Fruit fly (Drosophila melanogaster) whole organism, embryonic: ENCODE results near the gene Bfc.
A peak's percentile ranks its signal among the peaks of the same experiment; 100 is the strongest.

Experiments
- Adf1 ChIP-seq: fragments of 200-800 bp; sonication (Bioruptor generic); IDR thresholded peaks from 2 replicates; pipeline ENCODE4 v1.3.6; 2022; ENCODE audit warnings: missing biosample characterization, missing genetic modification characterization
- Atf3 ChIP-seq: fragments of 200-800 bp; sonication (Bioruptor generic); optimal IDR thresholded peaks from 3 replicates; lab custom pipeline; 2016; ENCODE audit warnings: missing biosample characterization, missing genetic modification characterization
- Bteb2 ChIP-seq: fragments of 200-800 bp; sonication (Bioruptor generic); optimal IDR thresholded peaks from 2 replicates; lab custom pipeline; 2016; ENCODE audit warnings: missing biosample characterization, missing genetic modification characterization
- CG10366 ChIP-seq: fragments of 200-800 bp; sonication (Bioruptor generic); IDR thresholded peaks from 2 replicates; pipeline ENCODE4 v1.3.6; 2022; ENCODE audit warnings: missing biosample characterization, missing genetic modification characterization
- CG11247 ChIP-seq: fragments of 200-800 bp; sonication (Bioruptor generic); IDR thresholded peaks from 2 replicates; pipeline ENCODE4 v1.3.6; 2022; ENCODE audit warnings: missing biosample characterization, missing genetic modification characterization
- CG11456 ChIP-seq: fragments of 200-800 bp; sonication (Bioruptor generic); IDR thresholded peaks from 3 replicates; pipeline ENCODE4 v1.3.6; 2022; ENCODE audit warnings: missing biosample characterization, missing genetic modification characterization
- CG12391 ChIP-seq: fragments of 200-800 bp; sonication (Bioruptor generic); optimal IDR thresholded peaks from 3 replicates; lab custom pipeline; 2018; ENCODE audit warnings: missing biosample characterization, mild to moderate bottlenecking, missing genetic modification characterization, moderate library complexity
- CG12744 ChIP-seq: fragments of 200-800 bp; sonication (Bioruptor generic); optimal IDR thresholded peaks from 2 replicates; lab custom pipeline; 2016; ENCODE audit warnings: missing biosample characterization, missing genetic modification characterization
- CG12769 ChIP-seq: fragments of 200-800 bp; sonication (Bioruptor generic); optimal IDR thresholded peaks from 2 replicates; lab custom pipeline; 2019; ENCODE audit warnings: missing biosample characterization, mild to moderate bottlenecking, missing genetic modification characterization, moderate library complexity
- CG15011 ChIP-seq: fragments of 200-800 bp; sonication (Bioruptor generic); optimal IDR thresholded peaks from 3 replicates; lab custom pipeline; 2018; ENCODE audit warnings: missing biosample characterization, mild to moderate bottlenecking, missing genetic modification characterization
- CG6175 ChIP-seq: fragments of 200-800 bp; sonication (Bioruptor generic); IDR thresholded peaks from 3 replicates; pipeline ENCODE4 v1.3.6; 2022; ENCODE audit warnings: missing biosample characterization, missing genetic modification characterization
- CG6765 ChIP-seq: fragments of 200-800 bp; sonication (Bioruptor generic); optimal IDR thresholded peaks from 3 replicates; lab custom pipeline; 2017; ENCODE audit warnings: missing biosample characterization, mild to moderate bottlenecking, missing genetic modification characterization
- CG8290 ChIP-seq, 3 experiments: fragments of 200-800 bp; sonication (Bioruptor generic); optimal IDR thresholded peaks; 2 replicates each; lab custom pipeline; 2016 to 2019; ENCODE audit warnings: missing biosample characterization in 3 of 3, missing genetic modification characterization in 3 of 3, mild to moderate bottlenecking in 2 of 3, moderate library complexity in 1 of 3
- Dp ChIP-seq: fragments of 200-800 bp; sonication (Bioruptor generic); optimal IDR thresholded peaks from 2 replicates; lab custom pipeline; 2018; ENCODE audit warnings: missing biosample characterization, mild to moderate bottlenecking, missing genetic modification characterization, moderate library complexity
- ERR ChIP-seq: fragments of 200-800 bp; sonication (Bioruptor generic); optimal IDR thresholded peaks from 2 replicates; lab custom pipeline; 2016; ENCODE audit warnings: missing biosample characterization, missing genetic modification characterization
- Fer3 ChIP-seq: fragments of 200-800 bp; sonication (Bioruptor generic); optimal IDR thresholded peaks from 2 replicates; lab custom pipeline; 2018; ENCODE audit warnings: missing biosample characterization, mild to moderate bottlenecking, missing genetic modification characterization, moderate library complexity
- HLH3B ChIP-seq: fragments of 200-800 bp; sonication (Bioruptor generic); IDR thresholded peaks from 2 replicates; pipeline ENCODE4 v1.3.6; 2022; ENCODE audit warnings: missing biosample characterization, missing genetic modification characterization
- Hand ChIP-seq: fragments of 200-800 bp; sonication (Bioruptor generic); optimal IDR thresholded peaks from 2 replicates; lab custom pipeline; 2017; ENCODE audit warnings: mild to moderate bottlenecking, missing biosample characterization, missing genetic modification reagents, missing genetic modification characterization
- Med ChIP-seq: fragments of 200-800 bp; sonication (Bioruptor generic); peaks from one replicate; lab custom pipeline; 2016; ENCODE audit warnings: missing biosample characterization, missing genetic modification characterization, mild to moderate bottlenecking, inconsistent platforms, moderate library complexity
- Nf-YB ChIP-seq: fragments of 200-800 bp; sonication (Bioruptor generic); optimal IDR thresholded peaks from 3 replicates; lab custom pipeline; 2019; ENCODE audit warnings: missing biosample characterization, mild to moderate bottlenecking, missing genetic modification characterization, moderate library complexity
- Sox102F ChIP-seq: fragments of 200-800 bp; sonication (Bioruptor generic); optimal IDR thresholded peaks from 2 replicates; lab custom pipeline; 2018; ENCODE audit warnings: missing biosample characterization, mild to moderate bottlenecking, missing genetic modification characterization, moderate library complexity
- Spps ChIP-seq: fragments of 200-800 bp; sonication (Bioruptor generic); optimal IDR thresholded peaks from 2 replicates; lab custom pipeline; 2018; ENCODE audit warnings: missing biosample characterization, mild to moderate bottlenecking, missing genetic modification characterization
- Ssrp ChIP-seq: fragments of 200-800 bp; sonication (Bioruptor generic); optimal IDR thresholded peaks from 2 replicates; lab custom pipeline; 2018; ENCODE audit warnings: missing biosample characterization, mild to moderate bottlenecking, missing genetic modification characterization, moderate library complexity
- Trl ChIP-seq, 3 experiments: fragments of >200 bp in 2 of 3; fragments of 200-800 bp in 1 of 3; sonication (Bioruptor generic) in 1 of 3; optimal IDR thresholded peaks; 2 replicates in 1 of 3; 3 replicates in 2 of 3; lab custom pipeline; 2016 to 2017; ENCODE audit warnings: missing biosample characterization in 1 of 3, missing genetic modification characterization in 1 of 3
- abd-A ChIP-seq: fragments of 200-800 bp; sonication (Bioruptor generic); optimal IDR thresholded peaks from 3 replicates; lab custom pipeline; 2019; ENCODE audit warnings: missing biosample characterization, mild to moderate bottlenecking, missing genetic modification characterization, moderate library complexity
- ase ChIP-seq: fragments of 200-800 bp; sonication (Bioruptor generic); IDR thresholded peaks from 3 replicates; pipeline ENCODE4 v1.3.6; 2022; ENCODE audit warnings: missing biosample characterization, missing genetic modification characterization
- btn ChIP-seq: fragments of 200-800 bp; sonication (Bioruptor generic); optimal IDR thresholded peaks from 2 replicates; lab custom pipeline; 2016; ENCODE audit warnings: missing biosample characterization, missing genetic modification characterization
- caup ChIP-seq: fragments of 200-800 bp; sonication (Bioruptor generic); optimal IDR thresholded peaks from 3 replicates; lab custom pipeline; 2017; ENCODE audit warnings: missing biosample characterization, mild to moderate bottlenecking, missing genetic modification characterization, moderate library complexity; ENCODE audit not compliant: severe bottlenecking
- chinmo ChIP-seq: fragments of 200-800 bp; sonication (Bioruptor generic); IDR thresholded peaks from 4 replicates; pipeline ENCODE4 v1.3.6; 2022; ENCODE audit warnings: missing biosample characterization, missing genetic modification characterization; ENCODE audit not compliant: partially characterized antibody
- ftz-f1 ChIP-seq: fragments of 200-800 bp; sonication (Bioruptor generic); optimal IDR thresholded peaks from 2 replicates; lab custom pipeline; 2016; ENCODE audit warnings: missing biosample characterization, missing genetic modification characterization
- gcm ChIP-seq: fragments of 200-800 bp; sonication (Bioruptor generic); optimal IDR thresholded peaks from 2 replicates; lab custom pipeline; 2019; ENCODE audit warnings: missing biosample characterization, mild to moderate bottlenecking, missing genetic modification characterization, moderate library complexity
- gt ChIP-seq: fragments of 200-800 bp; sonication (Bioruptor generic); IDR thresholded peaks from 2 replicates; pipeline ENCODE4 v1.3.6; 2022; ENCODE audit warnings: missing biosample characterization, missing genetic modification characterization
- hbn ChIP-seq: fragments of 200-800 bp; sonication (Bioruptor generic); IDR thresholded peaks from 2 replicates; pipeline ENCODE4 v1.3.6; 2022; ENCODE audit warnings: missing biosample characterization, missing genetic modification characterization; ENCODE audit not compliant: partially characterized antibody
- kah ChIP-seq: fragments of 200-800 bp; sonication (Bioruptor generic); optimal IDR thresholded peaks from 2 replicates; lab custom pipeline; 2018; ENCODE audit warnings: missing biosample characterization, mild to moderate bottlenecking, missing genetic modification characterization
- lab ChIP-seq: fragments of 200-800 bp; sonication (Bioruptor generic); optimal IDR thresholded peaks from 3 replicates; lab custom pipeline; 2017; ENCODE audit warnings: missing biosample characterization, missing genetic modification characterization, mild to moderate bottlenecking, moderate library complexity, missing genetic modification reagents
- pzg ChIP-seq: fragments of 200-800 bp; sonication (Bioruptor generic); optimal IDR thresholded peaks from 3 replicates; lab custom pipeline; 2018; ENCODE audit warnings: missing biosample characterization, mild to moderate bottlenecking, missing genetic modification characterization, moderate library complexity
- row ChIP-seq: fragments of 200-800 bp; sonication (Bioruptor generic); IDR thresholded peaks from 3 replicates; pipeline ENCODE4 v1.3.6; 2022; ENCODE audit warnings: missing biosample characterization, missing genetic modification characterization
- sd ChIP-seq: fragments of 200-800 bp; sonication (Bioruptor generic); optimal IDR thresholded peaks from 3 replicates; lab custom pipeline; 2018; ENCODE audit warnings: missing biosample characterization, mild to moderate bottlenecking, missing genetic modification characterization, moderate library complexity
- sug ChIP-seq: fragments of 200-800 bp; optimal IDR thresholded peaks from 2 replicates; lab custom pipeline; 2019; ENCODE audit warnings: missing biosample characterization, mild to moderate bottlenecking, missing genetic modification characterization, moderate library complexity
- tap ChIP-seq: fragments of 200-800 bp; optimal IDR thresholded peaks from 3 replicates; lab custom pipeline; 2019; ENCODE audit warnings: missing biosample characterization, mild to moderate bottlenecking, missing genetic modification characterization, moderate library complexity
- yki ChIP-seq: fragments of >200 bp; optimal IDR thresholded peaks from 3 replicates; lab custom pipeline; 2018
- zen ChIP-seq: fragments of 200-800 bp; sonication (Bioruptor generic); optimal IDR thresholded peaks from 3 replicates; lab custom pipeline; 2018; ENCODE audit warnings: missing biosample characterization, mild to moderate bottlenecking, missing genetic modification characterization, moderate library complexity

Bfc gene

DNA sequence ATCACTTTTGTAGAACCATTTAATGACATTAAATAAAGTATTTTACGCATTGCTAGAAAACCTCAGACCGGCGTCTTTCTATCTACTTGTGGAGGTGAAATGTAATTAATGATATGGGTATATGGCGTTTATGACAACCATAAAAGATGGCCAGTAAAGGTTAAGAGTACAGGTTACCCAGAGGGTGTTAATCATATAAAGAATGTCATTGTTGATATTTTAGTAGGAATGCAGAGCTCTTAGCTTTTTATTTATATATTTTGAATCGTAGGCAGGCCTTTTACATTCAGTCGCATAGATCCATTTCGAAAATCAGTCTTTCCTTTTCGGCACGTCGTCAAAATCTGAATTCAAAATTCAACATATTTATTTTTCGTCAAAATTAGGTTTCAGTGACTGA, at the start of gene Bfc:
Gene Bfc (plus strand): TSS at position 301 of the 400 bp plus-strand sequence.
- no peak for TF ChIP-seq kah (GFP tag; lab: Kevin White, UChicago)
- TF ChIP-seq btn (GFP tag; lab: Kevin White, UChicago): no peak
- TF ChIP-seq tap (tag; lab: Kevin White, UChicago): no peak
- no peak for TF ChIP-seq gcm (GFP tag; lab: Kevin White, UChicago)
- TF ChIP-seq Fer3 (tag; lab: Kevin White, UChicago): no peak
- TF ChIP-seq Atf3 (GFP tag; lab: Kevin White, UChicago): no peak
- no peak for TF ChIP-seq Bteb2 (GFP tag; lab: Kevin White, UChicago)
- no peak for TF ChIP-seq Sox102F
- TF ChIP-seq Spps: no peak
- TF ChIP-seq CG12391: no peak

DNA sequence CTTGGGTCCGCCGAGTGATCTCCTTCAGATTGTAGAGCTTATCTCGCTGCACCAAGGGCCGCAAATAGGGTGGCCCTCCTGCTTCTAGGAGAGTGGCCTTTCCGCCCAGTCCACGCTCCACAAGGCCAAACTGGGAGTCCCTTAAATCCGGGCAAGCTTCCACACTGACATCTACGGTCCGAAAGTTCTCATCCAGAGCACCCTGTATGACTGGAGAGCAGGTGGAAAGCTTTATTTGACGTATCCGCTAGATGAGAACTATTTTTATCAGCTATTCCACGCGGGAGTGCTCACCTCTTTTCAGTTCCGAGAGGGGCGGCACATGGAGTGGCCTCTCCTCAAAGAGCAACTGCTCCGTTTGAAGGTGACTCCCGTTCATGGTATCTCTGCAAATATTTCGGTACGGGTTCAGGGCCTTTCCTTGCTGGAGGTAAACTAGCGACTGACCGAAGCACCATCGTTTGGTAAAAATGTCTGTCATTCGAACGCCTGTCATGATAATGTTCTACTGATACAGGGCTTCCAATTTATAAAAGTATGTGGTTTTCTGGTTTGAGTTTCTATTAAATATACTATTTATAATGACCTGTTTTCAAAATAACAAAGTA, 47.8 kb upstream of the Bfc start, which contains the start of gene meep:
Gene meep (minus strand): TSS at position 449 of the 608 bp plus-strand sequence.
- TF ChIP-seq zen (no peak), yki (lab: Kevin White, UChicago) (no peak), CG10366 (GFP tag; lab: Robert Waterston, UW) (peak; percentile 11; the same call in 1 of the 2 replicates), row (GFP tag; lab: Robert Waterston, UW) (0 out of 3 replicates have a peak, but pooled peaks have one; percentile 18), Med (GFP tag; lab: Kevin White, UChicago) (peak; percentile 55), CG12744 (no peak), lab (GFP tag; lab: Kevin White, UChicago) (no peak), sd (tag; lab: Kevin White, UChicago) (peak; percentile 63), Nf-YB (no peak), CG6765 (GFP tag; lab: Kevin White, UChicago) (no peak), Ssrp (tag; lab: Kevin White, UChicago) (no peak), sug (tag; lab: Kevin White, UChicago) (peak; percentile 93), caup (GFP tag; lab: Kevin White, UChicago) (no peak), CG15011 (GFP tag; lab: Kevin White, UChicago) (no peak), ftz-f1 (GFP tag; lab: Kevin White, UChicago) (peak; percentile 60), ERR (peak; percentile 76), pzg (GFP tag; lab: Kevin White, UChicago) (no peak), CG11247 (no peak), CG12769 (tag; lab: Kevin White, UChicago) (peak; percentile 76), abd-A (tag; lab: Kevin White, UChicago) (no peak), CG8290 (GFP tag; optimal IDR thresholded peaks at IDR 0.05; lab: Kevin White, UChicago) (no peak), CG8290 (tag; optimal IDR thresholded peaks at IDR 0.05; lab: Kevin White, UChicago) (peak in 1 of 2 experiments; percentile 15), ase (no peak), Hand (no peak), Dp (GFP tag; lab: Kevin White, UChicago) (no peak), Trl (optimal IDR thresholded peaks at IDR 0.05; lab: Kevin White, UChicago) (peak; percentile 11 to 37), Trl (GFP tag; optimal IDR thresholded peaks at IDR 0.05; lab: Kevin White, UChicago) (no peak), HLH3B (no peak), CG6175 (GFP tag; lab: Robert Waterston, UW) (no peak), Adf1 (no peak), CG11456 (0 out of 3 replicates have a peak, but pooled peaks have one; percentile 33), hbn (GFP tag; lab: Robert Waterston, UW) (no peak), chinmo (GFP tag; lab: Robert Waterston, UW) (0 out of 4 replicates have a peak, but pooled peaks have one; percentile 46), gt (GFP tag; lab: Robert Waterston, UW) (no peak)
